Worm (Caenorhabditis elegans) whole organism, early embryonic: ENCODE measurements around the gene T01H3.3.

ENCODE experiments used
- ceh-36 ChIP-seq: sonication (generic microtip); optimal IDR thresholded peaks from 2 replicates; lab custom pipeline; 2016; ENCODE audit warnings: missing genetic modification characterization, inconsistent platforms, missing compliant biosample characterization
- flt-1 ChIP-seq: fragments of 200-800 bp; sonication (Bioruptor generic); IDR thresholded peaks from 2 replicates; pipeline ENCODE4 v1.3.6; 2022; ENCODE audit warnings: missing genetic modification characterization, missing compliant biosample characterization

- TF ChIP-seq flt-1 (GFP tag; lab: Robert Waterston, UW) (no peak), ceh-36 (tag; lab: Kevin White, UChicago) (no peak)
Observed at ce11 chrII:7879266-7879718, 5.6 kb upstream of the T01H3.3 start, which contains the start of the genes vha-4 and T01H3.5.
